Worm (Caenorhabditis elegans) whole organism, midembryonic: ENCODE results near the gene ZK1010.5.
A peak's percentile ranks its signal among the peaks of the same experiment; 100 is the strongest.

Experiments
- T22C8.4 ChIP-seq: fragments of 200-800 bp; sonication (Bioruptor generic); IDR thresholded peaks from 2 replicates; pipeline ENCODE4 v1.3.6; 2022; ENCODE audit warnings: missing genetic modification characterization, missing compliant biosample characterization
- cog-1 ChIP-seq: sonication (generic microtip); optimal IDR thresholded peaks from 2 replicates; lab custom pipeline; 2016; ENCODE audit warnings: missing genetic modification characterization, missing compliant biosample characterization
- flt-1 ChIP-seq: fragments of 200-800 bp; sonication (Bioruptor generic); IDR thresholded peaks from 2 replicates; pipeline ENCODE4 v1.3.6; 2022; ENCODE audit warnings: missing genetic modification characterization, missing compliant biosample characterization
- klf-2 ChIP-seq: fragments of 200-800 bp; sonication (Bioruptor generic); conservative IDR thresholded peaks from 2 replicates; pipeline ENCODE4 v1.3.6; 2022; ENCODE audit warnings: missing genetic modification reagents, missing genetic modification characterization, missing compliant biosample characterization
- med-1 ChIP-seq: sonication (generic microtip); optimal IDR thresholded peaks from 2 replicates; lab custom pipeline; 2017; ENCODE audit warnings: missing genetic modification characterization, mild to moderate bottlenecking, missing compliant biosample characterization, antibody characterized with exemption, missing genetic modification reagents; ENCODE audit not compliant: insufficient read depth
- ref-1 ChIP-seq: fragments of 200-800 bp; sonication (Bioruptor generic); conservative IDR thresholded peaks from 2 replicates; pipeline ENCODE4 v1.3.6; 2022; ENCODE audit warnings: missing genetic modification reagents, missing genetic modification characterization, missing compliant biosample characterization
- tab-1 ChIP-seq: fragments of 200-800 bp; sonication (Bioruptor generic); IDR thresholded peaks from 2 replicates; pipeline ENCODE4 v1.3.6; 2022; ENCODE audit warnings: missing genetic modification characterization, missing compliant biosample characterization
- ztf-23 ChIP-seq: fragments of 200-800 bp; sonication (Bioruptor generic); IDR thresholded peaks from 2 replicates; pipeline ENCODE4 v1.3.6; 2022; ENCODE audit warnings: missing genetic modification reagents, missing genetic modification characterization, missing compliant biosample characterization
- ztf-29 ChIP-seq: fragments of 200-800 bp; sonication (Bioruptor generic); IDR thresholded peaks from 2 replicates; pipeline ENCODE4 v1.3.6; 2022; ENCODE audit warnings: missing genetic modification reagents, missing genetic modification characterization, missing compliant biosample characterization

The ZK1010.5 gene

DNA sequence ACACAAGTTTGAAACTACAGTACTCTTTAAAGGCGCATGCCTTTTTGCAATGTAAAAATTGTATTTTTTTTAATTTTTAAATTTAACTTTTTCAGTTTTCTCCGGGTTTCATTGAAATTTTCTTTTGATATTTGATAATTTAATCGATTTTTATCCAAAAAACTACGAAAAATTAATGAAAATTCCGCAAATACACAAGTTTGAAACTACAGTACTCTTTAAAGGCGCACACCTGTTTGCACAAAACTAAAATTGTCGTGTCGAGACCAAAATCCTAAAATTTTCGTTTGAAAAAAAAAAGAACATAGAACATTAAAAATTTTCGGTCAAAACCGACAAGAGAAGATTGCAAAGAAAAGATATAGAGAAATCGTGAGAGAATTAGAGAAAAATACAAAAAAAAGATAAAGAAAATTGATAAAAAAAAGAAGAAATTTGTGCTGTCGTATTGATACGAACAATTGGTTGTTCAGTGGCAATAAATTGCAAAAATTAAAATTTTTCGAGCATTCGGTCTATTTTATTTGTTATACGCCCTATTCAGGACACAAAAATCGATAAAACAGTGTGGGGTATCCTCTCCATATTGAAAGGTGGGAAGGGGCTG, 19.8 kb downstream of the ZK1010.5 start:
- TF ChIP-seq flt-1 (GFP tag; lab: Robert Waterston, UW) = no peak
- TF ChIP-seq klf-2 (GFP tag; lab: Robert Waterston, UW) = no peak
- no peak for TF ChIP-seq med-1
- TF ChIP-seq T22C8.4 (GFP tag; lab: Robert Waterston, UW) = peak; percentile 66; the same call in 1 of the 2 replicates

DNA sequence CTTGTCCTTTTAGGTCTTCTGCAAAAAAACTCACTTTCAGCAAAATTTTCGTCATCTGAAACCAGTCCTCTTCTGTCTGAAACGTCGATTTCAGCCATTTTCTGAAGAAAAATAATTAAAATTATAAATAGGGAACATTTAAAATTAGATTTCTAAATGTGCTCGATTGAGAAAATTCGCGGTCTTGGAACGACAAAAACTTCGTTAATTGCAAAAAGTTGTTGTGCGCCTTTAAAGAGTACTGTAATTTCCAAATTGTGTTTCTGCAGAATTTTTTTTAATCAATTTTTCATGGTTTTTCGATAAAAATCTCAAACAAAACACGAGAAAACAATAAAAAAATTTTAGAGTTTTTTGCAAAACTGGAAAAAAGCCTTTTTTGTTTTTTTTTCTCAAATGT, 20.4 kb downstream of the ZK1010.5 start, which contains the start of gene ttm-1:
Gene ttm-1, minus strand, starts transcription at position 101 of the 400 bp plus-strand sequence.
- no peak for TF ChIP-seq klf-2 (GFP tag; lab: Robert Waterston, UW)
- no peak for TF ChIP-seq med-1
- TF ChIP-seq ref-1 (GFP tag; lab: Robert Waterston, UW) = no peak
- TF ChIP-seq ztf-29 = no peak
- TF ChIP-seq T22C8.4 (GFP tag; lab: Robert Waterston, UW) = no peak
- no peak for TF ChIP-seq cog-1
- no peak for TF ChIP-seq tab-1 (GFP tag; lab: Robert Waterston, UW)
- no peak for TF ChIP-seq flt-1 (GFP tag; lab: Robert Waterston, UW)
- TF ChIP-seq ztf-23 = no peak

ce11 chrIII:12960705-12961104, 26.6 kb downstream of the ZK1010.5 start:
- TF ChIP-seq ztf-23 (no peak), ref-1 (GFP tag; lab: Robert Waterston, UW) (no peak), klf-2 (GFP tag; lab: Robert Waterston, UW) (no peak), T22C8.4 (GFP tag; lab: Robert Waterston, UW) (no peak), med-1 (no peak), cog-1 (no peak), tab-1 (GFP tag; lab: Robert Waterston, UW) (no peak), ztf-29 (no peak)

ce11 chrIII:12959286-12959685, 28.0 kb downstream of the ZK1010.5 start:
- TF ChIP-seq klf-2 (GFP tag; lab: Robert Waterston, UW) (no peak), ztf-23 (no peak), tab-1 (GFP tag; lab: Robert Waterston, UW) (no peak), T22C8.4 (GFP tag; lab: Robert Waterston, UW) (no peak), cog-1 (no peak)

DNA sequence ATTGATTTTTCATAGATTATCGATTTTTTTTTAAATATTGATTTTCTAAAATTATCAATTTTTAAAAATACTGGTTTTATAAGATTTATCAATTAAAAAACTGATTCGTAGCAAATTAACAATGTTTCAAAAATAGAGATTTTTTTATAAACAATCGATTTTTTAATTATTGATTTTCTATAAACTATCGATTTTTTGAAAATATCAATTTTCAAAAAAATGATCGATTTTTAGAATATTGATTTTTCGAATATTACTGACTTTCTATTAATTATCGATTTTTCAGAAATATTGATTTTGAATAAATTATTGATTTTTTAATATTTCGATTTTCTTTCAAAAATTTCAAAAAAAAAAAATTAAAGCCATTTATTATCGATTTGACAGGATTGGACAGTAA, 34.7 kb downstream of the ZK1010.5 start:
- TF ChIP-seq T22C8.4 (GFP tag; lab: Robert Waterston, UW) (peak; percentile 24), ref-1 (GFP tag; lab: Robert Waterston, UW) (no peak), klf-2 (GFP tag; lab: Robert Waterston, UW) (no peak), flt-1 (GFP tag; lab: Robert Waterston, UW) (no peak), ztf-23 (no peak), tab-1 (GFP tag; lab: Robert Waterston, UW) (no peak), med-1 (no peak)

DNA sequence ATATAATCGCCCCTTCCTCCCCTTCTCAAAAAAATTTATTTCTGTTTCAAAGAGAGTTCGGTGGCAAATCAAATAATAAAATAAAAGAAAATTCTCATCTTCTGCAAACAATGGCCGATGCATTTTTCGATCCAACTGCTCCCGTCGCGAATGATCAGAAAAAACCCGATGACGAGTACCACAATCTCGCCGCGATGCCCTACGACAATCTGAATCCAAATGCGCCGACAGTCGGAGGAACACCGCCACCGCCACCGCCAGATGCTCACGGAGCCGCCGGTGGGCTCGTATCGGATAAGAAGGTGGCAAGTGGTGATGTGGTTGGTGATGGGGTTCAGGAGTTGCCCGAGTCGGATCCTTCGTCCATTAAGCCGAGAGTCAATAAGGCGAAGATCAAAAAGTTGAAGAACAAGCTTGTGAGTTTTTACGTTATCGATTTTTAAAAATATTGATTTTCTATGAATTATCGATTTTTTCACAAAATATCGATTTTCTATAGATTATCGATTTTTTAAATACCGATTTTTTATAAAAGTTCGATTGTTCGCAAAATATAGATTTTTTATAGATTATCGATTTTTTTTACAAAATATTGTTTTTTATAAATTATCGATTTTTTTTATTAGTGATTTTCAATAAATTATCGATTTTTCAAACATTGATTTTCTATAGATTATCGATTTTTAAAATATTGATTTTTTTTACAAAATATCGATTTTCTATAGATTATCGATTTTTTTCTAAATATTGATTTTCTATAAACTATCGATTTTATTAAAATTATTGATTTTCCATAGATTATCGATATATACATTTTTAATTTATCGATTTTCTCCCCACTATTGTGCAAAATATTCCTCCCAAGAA, 35.7 kb downstream of the ZK1010.5 start, which contains the start of gene Y39E4A.1:
Gene Y39E4A.1, plus strand, starts transcription at position 51 of the 867 bp plus-strand sequence.
- TF ChIP-seq T22C8.4 (GFP tag; lab: Robert Waterston, UW) (peak; percentile 87), flt-1 (GFP tag; lab: Robert Waterston, UW) (no peak)

DNA sequence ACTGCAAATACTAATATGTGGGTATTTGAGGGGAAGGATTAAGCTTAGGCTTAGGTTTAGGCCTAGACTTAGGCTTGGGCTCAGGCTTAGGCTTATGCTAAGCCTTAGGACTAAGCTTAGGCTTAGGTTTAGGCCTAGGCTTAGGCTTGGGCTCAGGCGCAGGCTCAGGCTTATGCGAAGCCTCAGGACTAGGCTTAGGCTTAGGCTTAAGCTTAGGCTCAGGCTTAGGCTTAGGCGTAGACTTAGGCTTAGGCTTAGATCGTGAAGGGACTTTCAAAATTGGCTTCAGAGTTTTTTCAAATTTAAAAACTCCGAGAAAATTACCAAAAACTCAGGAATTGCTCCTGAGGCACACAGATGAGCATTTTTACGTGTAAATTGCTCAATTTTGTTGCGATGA, 42.2 kb downstream of the ZK1010.5 start:
- TF ChIP-seq ztf-29 (peak; percentile 58; the same call in 1 of the 2 replicates), cog-1 (no peak)

ce11 chrIII:12944064-12944463, 43.3 kb downstream of the ZK1010.5 start:
- TF ChIP-seq ztf-29 (no peak), tab-1 (GFP tag; lab: Robert Waterston, UW) (no peak), ref-1 (GFP tag; lab: Robert Waterston, UW) (no peak), cog-1 (no peak), med-1 (no peak)

DNA sequence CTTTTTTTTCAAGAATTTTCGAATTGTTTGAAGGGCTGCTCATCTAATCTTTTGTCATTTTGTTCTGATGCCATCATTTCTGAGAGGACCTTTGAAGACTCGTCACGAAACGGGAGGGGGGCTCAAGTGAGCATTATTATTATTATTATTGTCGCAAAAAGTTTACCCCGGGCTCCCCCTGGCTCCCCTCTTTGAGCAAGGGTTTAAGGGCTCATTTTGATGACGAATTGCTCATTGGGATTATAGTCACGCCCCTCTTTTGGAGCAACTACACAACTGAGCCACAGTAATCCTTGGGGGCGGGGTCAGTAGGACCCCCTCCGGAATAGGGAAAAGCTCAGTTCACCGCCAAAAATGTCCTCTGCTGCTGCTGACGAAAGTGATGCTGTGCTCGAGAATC, 45.0 kb downstream of the ZK1010.5 start, which contains the start of gene unc-25:
Gene unc-25, plus strand, starts transcription at position 345 of the 400 bp plus-strand sequence.
- TF ChIP-seq ref-1 (GFP tag; lab: Robert Waterston, UW) (no peak), med-1 (no peak), ztf-23 (no peak), tab-1 (GFP tag; lab: Robert Waterston, UW) (no peak), cog-1 (no peak), ztf-29 (no peak), klf-2 (GFP tag; lab: Robert Waterston, UW) (no peak), flt-1 (GFP tag; lab: Robert Waterston, UW) (no peak), T22C8.4 (GFP tag; lab: Robert Waterston, UW) (no peak)
